Worm (Caenorhabditis elegans) whole organism, young adult: ENCODE measurements around the gene Y43B11AL.1.

Experiments used
- C06A6.2 ChIP-seq: fragments of 200-800 bp; sonication (Bioruptor generic); conservative IDR thresholded peaks from 2 replicates; pipeline ENCODE4 v1.3.6; 2022; ENCODE audit warnings: missing genetic modification characterization, missing compliant biosample characterization
- F39B2.1 ChIP-seq: fragments of 200-800 bp; sonication (Bioruptor generic); IDR thresholded peaks from 2 replicates; pipeline ENCODE4 v1.3.6; 2022; ENCODE audit warnings: missing genetic modification reagents, missing genetic modification characterization, missing compliant biosample characterization
- F55B11.4 ChIP-seq: sonication (generic microtip); optimal IDR thresholded peaks from 2 replicates; lab custom pipeline; 2016; ENCODE audit warnings: missing compliant biosample characterization, missing genetic modification characterization, borderline replicate concordance; ENCODE audit not compliant: insufficient read depth
- K11D2.4 ChIP-seq: fragments of 200-800 bp; sonication (Bioruptor generic); IDR thresholded peaks from 2 replicates; pipeline ENCODE4 v1.3.6; 2022; ENCODE audit warnings: missing genetic modification reagents, missing genetic modification characterization, missing compliant biosample characterization
- ama-1 ChIP-seq, 3 experiments: fragments of 150-350 bp in 1 of 3; sonication (generic microtip) in 2 of 3; optimal IDR thresholded peaks; 2 replicates each; lab custom pipeline; 2014 to 2018; ENCODE audit warnings: missing biosample characterization in 2 of 3, missing genetic modification characterization in 2 of 3, missing genetic modification reagents in 2 of 3
- attf-5 ChIP-seq: fragments of 200-800 bp; sonication (Bioruptor generic); optimal IDR thresholded peaks from 2 replicates; lab custom pipeline; 2018; ENCODE audit warnings: mild to moderate bottlenecking, missing genetic modification characterization, missing compliant biosample characterization
- ceh-40 ChIP-seq: fragments of 200-800 bp; sonication (Bioruptor generic); IDR thresholded peaks from 2 replicates; pipeline ENCODE4 v1.3.6; 2022; ENCODE audit warnings: missing genetic modification characterization, missing compliant biosample characterization
- dpl-1 ChIP-seq: fragments of 150-350 bp; optimal IDR thresholded peaks from 2 replicates; lab custom pipeline; 2014; ENCODE audit warnings: missing biosample characterization, missing genetic modification reagents, missing genetic modification characterization
- egl-18 ChIP-seq: fragments of 200-800 bp; sonication (Bioruptor generic); IDR thresholded peaks from 2 replicates; pipeline ENCODE4 v1.3.6; 2022; ENCODE audit warnings: missing genetic modification reagents, missing genetic modification characterization, missing compliant biosample characterization
- hmg-1.2 ChIP-seq: fragments of 200-800 bp; sonication (Bioruptor generic); IDR thresholded peaks from 2 replicates; pipeline ENCODE4 v1.3.6; 2022; ENCODE audit warnings: missing genetic modification reagents, missing genetic modification characterization, missing compliant biosample characterization
- mes-4 ChIP-seq: sonication (generic microtip); optimal IDR thresholded peaks from 2 replicates; lab custom pipeline; 2016; ENCODE audit warnings: missing genotype, missing genetic modification characterization, missing compliant biosample characterization
- pha-4 ChIP-seq: fragments of 150-350 bp; sonication (generic microtip); optimal IDR thresholded peaks from 2 replicates; lab custom pipeline; 2014; ENCODE audit warnings: missing biosample characterization, missing genetic modification reagents, missing genetic modification characterization
- snpc-4 ChIP-seq, 5 experiments: fragments of 150-350 bp in 1 of 5; sonication (generic microtip) in 4 of 5; optimal IDR thresholded peaks; 2 replicates each; lab custom pipeline; 2014 to 2018; ENCODE audit warnings: missing genetic modification characterization in 5 of 5, missing biosample characterization in 3 of 5, antibody characterized with exemption in 2 of 5, mild to moderate bottlenecking in 2 of 5, missing compliant biosample characterization in 2 of 5, missing genotype in 2 of 5, moderate library complexity in 2 of 5, missing genetic modification reagents in 1 of 5
- ztf-26 ChIP-seq: sonication (generic microtip); optimal IDR thresholded peaks from 2 replicates; lab custom pipeline; 2017; ENCODE audit warnings: missing genetic modification characterization, missing compliant biosample characterization

DNA sequence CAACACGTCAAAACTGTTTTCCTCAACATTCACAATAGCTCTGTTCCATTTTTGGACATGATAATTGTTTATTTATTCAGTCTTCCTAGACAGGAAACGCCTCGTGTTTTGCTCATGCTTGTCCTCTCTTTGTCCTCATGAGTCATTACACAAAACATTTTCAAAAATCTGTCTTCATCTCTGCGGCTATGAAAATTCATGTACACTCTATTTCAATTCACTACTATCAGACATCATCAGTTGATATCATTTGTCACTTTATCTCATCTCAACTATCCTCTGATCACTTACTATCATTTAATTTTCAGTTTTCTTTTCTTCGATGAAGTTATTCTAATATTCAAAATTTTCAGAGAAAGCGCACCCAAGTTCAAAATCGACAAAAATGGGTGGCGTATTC is 41.3 kb upstream of the Y43B11AL.1 start, which contains the start of gene adah-1:
- TF ChIP-seq pha-4 (no peak), ama-1 (optimal IDR thresholded peaks at IDR 0.05; lab: Kevin White, UChicago) (no peak), ama-1 (GFP tag; optimal IDR thresholded peaks at IDR 0.05; lab: Kevin White, UChicago) (no peak), F39B2.1 (no peak), egl-18 (no peak), snpc-4 (GFP tag; optimal IDR thresholded peaks at IDR 0.05; lab: Kevin White, UChicago) (no peak), snpc-4 (tag; optimal IDR thresholded peaks at IDR 0.05; lab: Kevin White, UChicago) (no peak), ceh-40 (no peak), mes-4 (no peak), attf-5 (GFP tag; lab: Kevin White, UChicago) (no peak), C06A6.2 (no peak), dpl-1 (GFP tag; lab: Kevin White, UChicago) (no peak), K11D2.4 (no peak), F55B11.4 (tag; lab: Kevin White, UChicago) (no peak), hmg-1.2 (GFP tag; lab: Robert Waterston, UW) (no peak), ztf-26 (tag; lab: Kevin White, UChicago) (no peak)
